Fruit fly (Drosophila melanogaster) whole organism, embryonic: ENCODE measurements around the gene CG43448.

Experiments used
- Atf6 ChIP-seq: fragments of 200-800 bp; sonication (Bioruptor generic); IDR thresholded peaks from 2 replicates; pipeline ENCODE4 v1.3.6; 2022; ENCODE audit warnings: missing biosample characterization, missing genetic modification characterization
- CG10543 ChIP-seq: fragments of 200-800 bp; sonication (Bioruptor generic); optimal IDR thresholded peaks from 3 replicates; lab custom pipeline; 2017; ENCODE audit warnings: missing biosample characterization, mild to moderate bottlenecking, missing genetic modification characterization, moderate library complexity
- CG10654 ChIP-seq: fragments of 200-800 bp; sonication (Bioruptor generic); optimal IDR thresholded peaks from 2 replicates; lab custom pipeline; 2016; ENCODE audit warnings: missing biosample characterization, missing genetic modification characterization
- CG12236 ChIP-seq: fragments of 200-800 bp; sonication (Bioruptor generic); optimal IDR thresholded peaks from 2 replicates; lab custom pipeline; 2016; ENCODE audit warnings: missing biosample characterization, missing genetic modification characterization
- CG12299 ChIP-seq: fragments of 200-800 bp; sonication (Bioruptor generic); optimal IDR thresholded peaks from 2 replicates; lab custom pipeline; 2018; ENCODE audit warnings: missing biosample characterization, mild to moderate bottlenecking, missing genetic modification characterization
- CG1233 ChIP-seq: fragments of 200-800 bp; sonication (Bioruptor generic); optimal IDR thresholded peaks from 4 replicates; lab custom pipeline; 2018; ENCODE audit warnings: missing biosample characterization, mild to moderate bottlenecking, missing genetic modification characterization
- CG12942 ChIP-seq: fragments of 200-800 bp; sonication (Bioruptor generic); optimal IDR thresholded peaks from 3 replicates; lab custom pipeline; 2016; ENCODE audit warnings: missing biosample characterization, missing genetic modification characterization
- CG13287 ChIP-seq: fragments of 200-800 bp; sonication (Bioruptor generic); IDR thresholded peaks from 2 replicates; pipeline ENCODE4 v1.3.6; 2022; ENCODE audit warnings: missing biosample characterization, missing genetic modification characterization; ENCODE audit not compliant: partially characterized antibody
- CG13894 ChIP-seq: fragments of 200-800 bp; sonication (Bioruptor generic); optimal IDR thresholded peaks from 3 replicates; lab custom pipeline; 2018; ENCODE audit warnings: missing biosample characterization, mild to moderate bottlenecking, missing genetic modification characterization, moderate library complexity
- CG1602 ChIP-seq: fragments of 200-800 bp; sonication (Bioruptor generic); optimal IDR thresholded peaks from 3 replicates; lab custom pipeline; 2016; ENCODE audit warnings: missing biosample characterization, missing genetic modification characterization
- CG17186 ChIP-seq: fragments of 200-800 bp; sonication (Bioruptor generic); optimal IDR thresholded peaks from 3 replicates; lab custom pipeline; 2017; ENCODE audit warnings: missing biosample characterization, missing genetic modification reagents, missing genetic modification characterization
- CG17328 ChIP-seq: fragments of 200-800 bp; sonication (Bioruptor generic); IDR thresholded peaks from 2 replicates; pipeline ENCODE4 v1.3.6; 2022; ENCODE audit warnings: missing biosample characterization, missing genetic modification characterization
- CG17359 ChIP-seq: fragments of 200-800 bp; sonication (Bioruptor generic); optimal IDR thresholded peaks from 3 replicates; lab custom pipeline; 2018; ENCODE audit warnings: missing biosample characterization, mild to moderate bottlenecking, missing genetic modification characterization, moderate library complexity
- CG18476 ChIP-seq: fragments of 200-800 bp; sonication (Bioruptor generic); optimal IDR thresholded peaks from 2 replicates; lab custom pipeline; 2016; ENCODE audit warnings: missing biosample characterization, mild to moderate bottlenecking, missing genetic modification characterization
- CG2116 ChIP-seq: fragments of 200-800 bp; sonication (Bioruptor generic); optimal IDR thresholded peaks from 3 replicates; lab custom pipeline; 2018; ENCODE audit warnings: missing biosample characterization, mild to moderate bottlenecking, missing genetic modification characterization
- CG30403 ChIP-seq: fragments of 200-800 bp; sonication (Bioruptor generic); optimal IDR thresholded peaks from 3 replicates; lab custom pipeline; 2016; ENCODE audit warnings: missing biosample characterization, missing genetic modification characterization
- CG3065 ChIP-seq: fragments of 200-800 bp; sonication (Bioruptor generic); optimal IDR thresholded peaks from 2 replicates; lab custom pipeline; 2016; ENCODE audit warnings: missing biosample characterization, missing genetic modification characterization
- CG32772 ChIP-seq: fragments of 200-800 bp; sonication (Bioruptor generic); IDR thresholded peaks from 2 replicates; pipeline ENCODE4 v1.3.6; 2022; ENCODE audit warnings: missing biosample characterization, missing genetic modification characterization
- CG3838 ChIP-seq: fragments of 200-800 bp; sonication (Bioruptor generic); optimal IDR thresholded peaks from 3 replicates; lab custom pipeline; 2016; ENCODE audit warnings: missing biosample characterization, missing genetic modification characterization
- CG6654 ChIP-seq: fragments of 200-800 bp; sonication (Bioruptor generic); optimal IDR thresholded peaks from 2 replicates; lab custom pipeline; 2017; ENCODE audit warnings: missing biosample characterization, mild to moderate bottlenecking, missing genetic modification characterization
- CG6813 ChIP-seq: fragments of 200-800 bp; sonication (Bioruptor generic); optimal IDR thresholded peaks from 2 replicates; lab custom pipeline; 2017; ENCODE audit warnings: missing biosample characterization, missing genetic modification characterization, mild to moderate bottlenecking, moderate library complexity, missing genetic modification reagents
- CG7372 ChIP-seq: fragments of 200-800 bp; sonication (Bioruptor generic); IDR thresholded peaks from 2 replicates; pipeline ENCODE4 v1.3.6; 2022; ENCODE audit warnings: missing biosample characterization, missing genetic modification characterization
- CG8924 ChIP-seq: fragments of 200-800 bp; optimal IDR thresholded peaks from 3 replicates; lab custom pipeline; 2019; ENCODE audit warnings: missing biosample characterization, mild to moderate bottlenecking, missing genetic modification characterization, moderate library complexity
- Dad ChIP-seq: fragments of 200-800 bp; sonication (Bioruptor generic); optimal IDR thresholded peaks from 3 replicates; lab custom pipeline; 2016; ENCODE audit warnings: missing biosample characterization, missing genetic modification characterization
- Dip2 ChIP-seq: fragments of 200-800 bp; sonication (Bioruptor generic); IDR thresholded peaks from 2 replicates; pipeline ENCODE4 v1.3.6; 2022; ENCODE audit warnings: missing biosample characterization, missing genetic modification characterization
- Dref ChIP-seq: fragments of 200-800 bp; sonication (Bioruptor generic); IDR thresholded peaks from 2 replicates; pipeline ENCODE4 v1.3.6; 2022; ENCODE audit warnings: missing biosample characterization, missing genetic modification characterization
- Fer3 ChIP-seq: fragments of 200-800 bp; sonication (Bioruptor generic); optimal IDR thresholded peaks from 2 replicates; lab custom pipeline; 2018; ENCODE audit warnings: missing biosample characterization, mild to moderate bottlenecking, missing genetic modification characterization, moderate library complexity
- GATAe ChIP-seq: fragments of 200-800 bp; sonication (Bioruptor generic); conservative IDR thresholded peaks from 2 replicates; pipeline ENCODE4 v1.3.6; 2022; ENCODE audit warnings: missing biosample characterization, missing genetic modification characterization
- Hr78 ChIP-seq, 2 experiments: fragments of 200-800 bp in 1 of 2; fragments of >200 bp in 1 of 2; sonication (Bioruptor generic) in 1 of 2; optimal IDR thresholded peaks; 2 replicates each; lab custom pipeline; 2017 to 2019; ENCODE audit warnings: missing biosample characterization in 2 of 2, missing genetic modification characterization in 2 of 2, mild to moderate bottlenecking in 1 of 2, moderate library complexity in 1 of 2
- Hsf ChIP-seq: fragments of 200-800 bp; sonication (Bioruptor generic); optimal IDR thresholded peaks from 3 replicates; lab custom pipeline; 2016; ENCODE audit warnings: missing biosample characterization, missing genetic modification characterization
- MTF-1 ChIP-seq: fragments of 200-800 bp; sonication (Bioruptor generic); optimal IDR thresholded peaks from 2 replicates; lab custom pipeline; 2018; ENCODE audit warnings: missing biosample characterization, mild to moderate bottlenecking, missing genetic modification characterization, borderline replicate concordance
- Ptx1 ChIP-seq: fragments of 200-800 bp; sonication (Bioruptor generic); IDR thresholded peaks from 2 replicates; pipeline ENCODE4 v1.3.6; 2022; ENCODE audit warnings: missing biosample characterization, missing genetic modification characterization
- Vsx1 ChIP-seq: fragments of 200-800 bp; sonication (Bioruptor generic); optimal IDR thresholded peaks from 2 replicates; lab custom pipeline; 2017; ENCODE audit warnings: missing biosample characterization, mild to moderate bottlenecking, missing genetic modification characterization, missing genetic modification reagents
- bcd ChIP-seq: fragments of 200-800 bp; sonication (Bioruptor generic); optimal IDR thresholded peaks from 2 replicates; lab custom pipeline; 2017; ENCODE audit warnings: missing biosample characterization, mild to moderate bottlenecking, missing genetic modification characterization
- cad ChIP-seq: fragments of >200 bp; optimal IDR thresholded peaks from 2 replicates; lab custom pipeline; 2017; ENCODE audit warnings: missing biosample characterization, missing genetic modification characterization
- chif ChIP-seq, 2 experiments: fragments of 200-800 bp; sonication (Bioruptor generic); optimal IDR thresholded peaks; 3 replicates each; lab custom pipeline; 2016; ENCODE audit warnings: missing biosample characterization in 2 of 2, missing genetic modification characterization in 2 of 2
- crp ChIP-seq, 2 experiments: fragments of 200-800 bp; sonication (Bioruptor generic); optimal IDR thresholded peaks; 2 replicates in 1 of 2; 3 replicates in 1 of 2; lab custom pipeline; 2017; ENCODE audit warnings: missing biosample characterization in 2 of 2, missing genetic modification characterization in 2 of 2, mild to moderate bottlenecking in 1 of 2, moderate library complexity in 1 of 2
- fd96Cb ChIP-seq: fragments of 200-800 bp; sonication (Bioruptor generic); optimal IDR thresholded peaks from 2 replicates; lab custom pipeline; 2018; ENCODE audit warnings: missing biosample characterization, mild to moderate bottlenecking, missing genetic modification characterization, moderate library complexity
- kay ChIP-seq: fragments of 200-800 bp; sonication (Bioruptor generic); optimal IDR thresholded peaks from 2 replicates; lab custom pipeline; 2016; ENCODE audit warnings: missing biosample characterization, missing genetic modification characterization
- knrl ChIP-seq: fragments of 200-800 bp; sonication (Bioruptor generic); IDR thresholded peaks from 3 replicates; pipeline ENCODE4 v1.3.6; 2022; ENCODE audit warnings: missing biosample characterization, missing genetic modification characterization; ENCODE audit not compliant: partially characterized antibody
- nau ChIP-seq: fragments of 200-800 bp; sonication (Bioruptor generic); optimal IDR thresholded peaks from 3 replicates; lab custom pipeline; 2017; ENCODE audit warnings: missing biosample characterization, mild to moderate bottlenecking, missing genetic modification characterization, missing genetic modification reagents
- oc ChIP-seq: fragments of 200-800 bp; sonication (Bioruptor generic); optimal IDR thresholded peaks from 2 replicates; lab custom pipeline; 2018; ENCODE audit warnings: missing biosample characterization, mild to moderate bottlenecking, missing genetic modification characterization, moderate library complexity
- pnt ChIP-seq: fragments of 200-800 bp; sonication (Bioruptor generic); optimal IDR thresholded peaks from 3 replicates; lab custom pipeline; 2016; ENCODE audit warnings: missing biosample characterization, missing genetic modification characterization
- sc ChIP-seq, 3 experiments: fragments of >200 bp in 2 of 3; fragments of 200-800 bp in 1 of 3; sonication (Bioruptor generic) in 1 of 3; optimal IDR thresholded peaks; 2 replicates in 2 of 3; 3 replicates in 1 of 3; lab custom pipeline; 2017; ENCODE audit warnings: mild to moderate bottlenecking in 1 of 3, missing biosample characterization in 1 of 3, missing genetic modification characterization in 1 of 3, missing genetic modification reagents in 1 of 3
- shn ChIP-seq: fragments of 200-800 bp; sonication (Bioruptor generic); optimal IDR thresholded peaks from 3 replicates; lab custom pipeline; 2016; ENCODE audit warnings: missing biosample characterization, missing genetic modification characterization
- trem ChIP-seq: fragments of 200-800 bp; optimal IDR thresholded peaks from 3 replicates; lab custom pipeline; 2019; ENCODE audit warnings: missing biosample characterization, mild to moderate bottlenecking, missing genetic modification characterization, moderate library complexity
- ttk ChIP-seq: fragments of 200-800 bp; sonication (Bioruptor generic); IDR thresholded peaks from 2 replicates; pipeline ENCODE4 v2.1.2; 2022; ENCODE audit warnings: missing biosample characterization, missing genetic modification characterization
- zfh1 ChIP-seq: fragments of 200-800 bp; sonication (Bioruptor generic); IDR thresholded peaks from 3 replicates; pipeline ENCODE4 v1.3.6; 2022; ENCODE audit warnings: missing biosample characterization, missing genetic modification characterization

Gene CG43448

dm6 chr3R:30276482-30277282 is 39.1 kb upstream of the CG43448 start (continued):
- TF ChIP-seq zfh1 (GFP tag; lab: Robert Waterston, UW) (peak; percentile 71; the same call in 2 of the 3 replicates), Hr78 (GFP tag; optimal IDR thresholded peaks at IDR 0.05; lab: Kevin White, UChicago) (no peak), ttk (GFP tag; lab: Robert Waterston, UW) (no peak), CG6813 (peak; percentile 41), crp (GFP tag; optimal IDR thresholded peaks at IDR 0.05; lab: Kevin White, UChicago) (no peak), sc (optimal IDR thresholded peaks at IDR 0.05; lab: Kevin White, UChicago) (no peak), sc (GFP tag; optimal IDR thresholded peaks at IDR 0.05; lab: Kevin White, UChicago) (peak; percentile 16), CG1233 (peak; percentile 40), CG30403 (peak; percentile 56), Ptx1 (GFP tag; lab: Robert Waterston, UW) (peak; percentile 44), pnt (GFP tag; lab: Kevin White, UChicago) (no peak), CG10654 (GFP tag; lab: Kevin White, UChicago) (peak; percentile 59), CG13287 (GFP tag; lab: Robert Waterston, UW) (peak; percentile 38; the same call in 1 of the 2 replicates), Hsf (GFP tag; lab: Kevin White, UChicago) (peak; percentile 37), CG17359 (tag; lab: Kevin White, UChicago) (peak; percentile 48), GATAe (no peak), CG8924 (tag; lab: Kevin White, UChicago) (peak; percentile 17), CG12236 (GFP tag; lab: Kevin White, UChicago) (peak; percentile 52), chif (GFP tag; optimal IDR thresholded peaks at IDR 0.05; lab: Kevin White, UChicago) (peak; percentile 16 to 70), CG32772 (GFP tag; lab: Robert Waterston, UW) (no peak), CG18476 (no peak), Dad (GFP tag; lab: Kevin White, UChicago) (no peak), CG1602 (GFP tag; lab: Kevin White, UChicago) (peak; percentile 31), CG17328 (GFP tag; lab: Robert Waterston, UW) (peak; percentile 43; the same call in 1 of the 2 replicates), CG12942 (peak; percentile 45), CG7372 (GFP tag; lab: Robert Waterston, UW) (no peak), Dref (no peak), oc (tag; lab: Kevin White, UChicago) (peak; percentile 84), CG2116 (GFP tag; lab: Kevin White, UChicago) (peak; percentile 2), Dip2 (GFP tag; lab: Robert Waterston, UW) (no peak), bcd (GFP tag; lab: Kevin White, UChicago) (peak; percentile 46), CG3065 (GFP tag; lab: Kevin White, UChicago) (no peak), nau (GFP tag; lab: Kevin White, UChicago) (peak; percentile 50), shn (peak; percentile 32), CG13894 (tag; lab: Kevin White, UChicago) (no peak), Fer3 (peak; percentile 16), CG10543 (GFP tag; lab: Kevin White, UChicago) (no peak), Atf6 (GFP tag; lab: Robert Waterston, UW) (peak; percentile 44), cad (no peak), CG3838 (no peak), MTF-1 (GFP tag; lab: Kevin White, UChicago) (peak; percentile 35), fd96Cb (peak; percentile 3), trem (tag; lab: Kevin White, UChicago) (peak; percentile 14), knrl (no peak), CG6654 (no peak), CG12299 (tag; lab: Kevin White, UChicago) (no peak), CG17186 (GFP tag; lab: Kevin White, UChicago) (no peak), kay (GFP tag; lab: Kevin White, UChicago) (no peak), Vsx1 (peak; percentile 22)
